Worm (Caenorhabditis elegans) whole organism, mixed stage, embryonic: ENCODE measurements around the gene sfa-1.

Experiments
- lin-13 ChIP-seq: fragments of 150-350 bp; optimal IDR thresholded peaks from 2 replicates; lab custom pipeline; 2014; ENCODE audit warnings: missing biosample characterization, missing genetic modification characterization
- lsy-2 ChIP-seq: fragments of 150-350 bp; optimal IDR thresholded peaks from 2 replicates; lab custom pipeline; 2014; ENCODE audit warnings: missing biosample characterization, missing genetic modification characterization
- nhr-76 ChIP-seq: sonication (generic microtip); optimal IDR thresholded peaks from 2 replicates; lab custom pipeline; 2017; ENCODE audit warnings: missing biosample characterization, missing genetic modification characterization
- pha-4 ChIP-seq: fragments of 150-350 bp; optimal IDR thresholded peaks from 2 replicates; lab custom pipeline; 2018; ENCODE audit warnings: missing biosample characterization, missing genetic modification reagents, missing genetic modification characterization
- sem-2 ChIP-seq: fragments of 200-800 bp; sonication (Bioruptor generic); optimal IDR thresholded peaks from 2 replicates; lab custom pipeline; 2018; ENCODE audit warnings: mild to moderate bottlenecking, missing genetic modification characterization, missing compliant biosample characterization
- snpc-4 ChIP-seq: fragments of 150-350 bp; optimal IDR thresholded peaks from 2 replicates; lab custom pipeline; 2014; ENCODE audit warnings: missing biosample characterization, missing genetic modification characterization
- sptf-1 ChIP-seq: sonication (generic microtip); optimal IDR thresholded peaks from 2 replicates; lab custom pipeline; 2017; ENCODE audit warnings: mild to moderate bottlenecking, missing genetic modification characterization, moderate library complexity, missing compliant biosample characterization
- unc-39 ChIP-seq: fragments of 150-350 bp; optimal IDR thresholded peaks from 2 replicates; lab custom pipeline; 2014; ENCODE audit warnings: missing biosample characterization, missing genetic modification characterization
- unc-62 ChIP-seq: fragments of 150-350 bp; optimal IDR thresholded peaks from 2 replicates; lab custom pipeline; 2014; ENCODE audit warnings: missing biosample characterization, missing genetic modification reagents, missing genetic modification characterization
- zip-8 ChIP-seq: fragments of 150-350 bp; optimal IDR thresholded peaks from 2 replicates; lab custom pipeline; 2014; ENCODE audit warnings: missing biosample characterization, missing genetic modification characterization
- ztf-11 ChIP-seq: fragments of 150-350 bp; optimal IDR thresholded peaks from 2 replicates; lab custom pipeline; 2014; ENCODE audit warnings: missing biosample characterization, missing genetic modification characterization

- TF ChIP-seq unc-62 (GFP tag; lab: Kevin White, UChicago) (no peak), snpc-4 (no peak), lin-13 (tag; lab: Kevin White, UChicago) (no peak), nhr-76 (tag; lab: Kevin White, UChicago) (no peak), ztf-11 (tag; lab: Kevin White, UChicago) (no peak), sem-2 (GFP tag; lab: Kevin White, UChicago) (no peak), sptf-1 (tag; lab: Kevin White, UChicago) (no peak), pha-4 (tag; lab: Kevin White, UChicago) (no peak), unc-39 (tag; lab: Kevin White, UChicago) (no peak), lsy-2 (tag; lab: Kevin White, UChicago) (no peak), zip-8 (tag; lab: Kevin White, UChicago) (no peak)
These were observed 10.4 kb upstream of the sfa-1 start for ce11 chrIV:17121058-17121773.
